Worm (Caenorhabditis elegans): ENCODE results near the gene smu-2.
"Not testable (repeated sequence)": the region's sequence is repeated elsewhere in the genome, so short reads cannot be mapped to it uniquely, and the experiment has no call there.

The smu-2 gene

ce11 chrII:3461586-3461985 is 20.6 kb upstream of the smu-2 start, which contains the start of gene C16C8.8:
Gene C16C8.8, minus strand, starts transcription at chrII:3461686.
- no peak for TF ChIP-seq lsl-1 (GFP tag; optimal IDR thresholded peaks at IDR 0.05)

- no peak for TF ChIP-seq Y67H2A.10 (GFP tag; conservative IDR thresholded peaks at IDR 0.05)
- no peak for TF ChIP-seq pbrm-1 (GFP tag; IDR thresholded peaks at IDR 0.05)
- TF ChIP-seq B0019.2 (GFP tag; conservative IDR thresholded peaks at IDR 0.05), result no peak
- TF ChIP-seq F39B2.1 (GFP tag; IDR thresholded peaks at IDR 0.05), result no peak
- no peak for TF ChIP-seq hsf-1 (GFP tag; IDR thresholded peaks at IDR 0.05)
- TF ChIP-seq egl-18 (GFP tag; IDR thresholded peaks at IDR 0.05), result no peak
- no peak for TF ChIP-seq nfya-1 (tag; optimal IDR thresholded peaks at IDR 0.05; ENCODE audit: borderline replicate concordance, insufficient read depth)
- TF ChIP-seq B0035.1 (tag; optimal IDR thresholded peaks at IDR 0.05), result no peak
- TF ChIP-seq mcd-1 (GFP tag; IDR thresholded peaks at IDR 0.05), result no peak
Observed at ce11 chrII:3463097-3463496, 19.1 kb upstream of the smu-2 start, which contains the start of gene C16C8.9. Gene C16C8.9, minus strand, starts transcription at chrII:3463197.

ce11 chrII:3464580-3464979 is 17.6 kb upstream of the smu-2 start, which contains the start of gene C16C8.10:
Gene C16C8.10, minus strand, starts transcription at chrII:3464680.
- TF ChIP-seq ztf-25 (GFP tag; IDR thresholded peaks at IDR 0.05); ztf-6 (GFP tag; IDR thresholded peaks at IDR 0.05); B0019.2 (GFP tag; conservative IDR thresholded peaks at IDR 0.05): not testable (repeated sequence)

ce11 chrII:3470549-3470948 is 11.7 kb upstream of the smu-2 start, which contains the start of gene Y49F6B.20:
Gene Y49F6B.20, minus strand, starts transcription at chrII:3470649.
- no peak for TF ChIP-seq mel-28 (tag; optimal IDR thresholded peaks at IDR 0.05; ENCODE audit: borderline replicate concordance)
- TF ChIP-seq tbx-9 (tag; optimal IDR thresholded peaks at IDR 0.05; ENCODE audit: borderline replicate concordance), result no peak
- TF ChIP-seq zfh-2 (GFP tag; conservative IDR thresholded peaks at IDR 0.05), result no peak
- no peak for TF ChIP-seq sptf-2 (GFP tag; optimal IDR thresholded peaks at IDR 0.05)
- no peak for TF ChIP-seq Y67H2A.10 (GFP tag; conservative IDR thresholded peaks at IDR 0.05)
- no peak for TF ChIP-seq ceh-40 (GFP tag; IDR thresholded peaks at IDR 0.05)
- TF ChIP-seq ceh-27 (GFP tag; optimal IDR thresholded peaks at IDR 0.05), result no peak
- TF ChIP-seq lir-1 (GFP tag; conservative IDR thresholded peaks at IDR 0.05), result no peak
- TF ChIP-seq nfyb-1 (GFP tag; IDR thresholded peaks at IDR 0.05), result no peak
- TF ChIP-seq B0261.1 (tag; optimal IDR thresholded peaks at IDR 0.05), result no peak
- TF ChIP-seq sdz-38 (tag; optimal IDR thresholded peaks at IDR 0.05), result no peak

ce11 chrII:3471603-3472002 is 10.6 kb upstream of the smu-2 start, which contains the start of gene Y49F6B.13:
Gene Y49F6B.13, minus strand, starts transcription at chrII:3471703.
- no peak for TF ChIP-seq ceh-91 (GFP tag; IDR thresholded peaks at IDR 0.05)
- TF ChIP-seq Y67H2A.10 (GFP tag; conservative IDR thresholded peaks at IDR 0.05), result no peak
- no peak for TF ChIP-seq lin-54 (GFP tag; optimal IDR thresholded peaks at IDR 0.05)
- TF ChIP-seq nfya-2 (GFP tag; IDR thresholded peaks at IDR 0.05), result no peak
- no peak for TF ChIP-seq lag-1 (GFP tag; IDR thresholded peaks at IDR 0.05)

- TF ChIP-seq repo-1 (tag; optimal IDR thresholded peaks at IDR 0.05) (no peak), him-1 (tag; optimal IDR thresholded peaks at IDR 0.05) (no peak), F57C9.4 (tag; optimal IDR thresholded peaks at IDR 0.05) (no peak), attf-5 (GFP tag; optimal IDR thresholded peaks at IDR 0.05) (no peak), snpc-1.1 (tag; optimal IDR thresholded peaks at IDR 0.05; ENCODE audit: insufficient read depth) (no peak), B0336.3 (GFP tag; IDR thresholded peaks at IDR 0.05) (no peak), hmg-20 (GFP tag; IDR thresholded peaks at IDR 0.05) (no peak), mel-28 (tag; optimal IDR thresholded peaks at IDR 0.05; ENCODE audit: borderline replicate concordance) (no peak)
Observed at ce11 chrII:3472316-3472715, 9.9 kb upstream of the smu-2 start, which contains the start of gene Y49F6B.12. Gene Y49F6B.12, minus strand, starts transcription at chrII:3472416.

Data from whole organism, young adult.